Fruit fly (Drosophila melanogaster): ENCODE results near the gene sowah.

dm6 chr3L:12532220-12532619 is 40.1 kb downstream of the sowah start:
- TF ChIP-seq PHDP (tag; optimal IDR thresholded peaks at IDR 0.05) (no peak), CG10979 (tag; optimal IDR thresholded peaks at IDR 0.05) (no peak), Lhr (GFP tag; optimal IDR thresholded peaks at IDR 0.05) (no peak), bab2 (GFP tag; optimal IDR thresholded peaks at IDR 0.05) (no peak), CG10267 (tag; optimal IDR thresholded peaks at IDR 0.05) (no peak), CG2889 (GFP tag; IDR thresholded peaks at IDR 0.05) (no peak), CG11398 (GFP tag; optimal IDR thresholded peaks at IDR 0.05) (no peak), CG34224 (GFP tag; IDR thresholded peaks at IDR 0.05; ENCODE audit: partially characterized antibody) (no peak), tin (GFP tag; optimal IDR thresholded peaks at IDR 0.05) (no peak), CG9727 (GFP tag; optimal IDR thresholded peaks at IDR 0.05) (no peak), CG13424 (tag; optimal IDR thresholded peaks at IDR 0.05) (no peak)
